Fruit fly (Drosophila melanogaster) whole organism, prepupa: ENCODE measurements around the gene MED26.

Experiments
- Blimp-1 ChIP-seq: fragments of 200-800 bp; sonication (Bioruptor generic); optimal IDR thresholded peaks from 3 replicates; lab custom pipeline; 2017; ENCODE audit warnings: missing biosample characterization, missing genetic modification characterization, mild to moderate bottlenecking, moderate library complexity, missing genetic modification reagents
- CG10631 ChIP-seq: fragments of 200-800 bp; sonication (Bioruptor generic); optimal IDR thresholded peaks from 2 replicates; lab custom pipeline; 2016; ENCODE audit warnings: missing biosample characterization, missing genetic modification characterization
- CG10669 ChIP-seq: fragments of 200-800 bp; sonication (Bioruptor generic); optimal IDR thresholded peaks from 3 replicates; lab custom pipeline; 2018; ENCODE audit warnings: missing biosample characterization, mild to moderate bottlenecking, missing genetic modification characterization, moderate library complexity
- CG15336 ChIP-seq: fragments of 200-800 bp; sonication (Bioruptor generic); IDR thresholded peaks from 2 replicates; pipeline ENCODE4 v1.3.6; 2022; ENCODE audit warnings: missing biosample characterization, missing genetic modification characterization
- CG1621 ChIP-seq: fragments of 200-800 bp; sonication (Bioruptor generic); optimal IDR thresholded peaks from 3 replicates; lab custom pipeline; 2018; ENCODE audit warnings: missing biosample characterization, mild to moderate bottlenecking, missing genetic modification characterization
- CG16779 ChIP-seq: fragments of 200-800 bp; sonication (Bioruptor generic); optimal IDR thresholded peaks from 3 replicates; lab custom pipeline; 2017; ENCODE audit warnings: missing biosample characterization, mild to moderate bottlenecking, missing genetic modification characterization
- CG3032 ChIP-seq: fragments of 200-800 bp; optimal IDR thresholded peaks from 2 replicates; lab custom pipeline; 2019; ENCODE audit warnings: missing biosample characterization, mild to moderate bottlenecking, missing genetic modification characterization, moderate library complexity
- CG31627 ChIP-seq: fragments of 200-800 bp; sonication (Bioruptor generic); optimal IDR thresholded peaks from 3 replicates; lab custom pipeline; 2016; ENCODE audit warnings: missing biosample characterization, missing genetic modification characterization
- CG34406 ChIP-seq: fragments of 200-800 bp; sonication (Bioruptor generic); optimal IDR thresholded peaks from 3 replicates; lab custom pipeline; 2016; ENCODE audit warnings: missing biosample characterization, missing genetic modification characterization
- CG3919 ChIP-seq: fragments of 200-800 bp; sonication (Bioruptor generic); optimal IDR thresholded peaks from 3 replicates; lab custom pipeline; 2016; ENCODE audit warnings: missing biosample characterization, missing genetic modification characterization
- CG6163 ChIP-seq: fragments of 200-800 bp; sonication (Bioruptor generic); IDR thresholded peaks from 3 replicates; pipeline ENCODE4 v1.3.6; 2022; ENCODE audit warnings: missing biosample characterization, missing genetic modification characterization
- CG6276 ChIP-seq: fragments of 200-800 bp; sonication (Bioruptor generic); optimal IDR thresholded peaks from 2 replicates; lab custom pipeline; 2017; ENCODE audit warnings: missing biosample characterization, mild to moderate bottlenecking, missing genetic modification characterization
- CG6808 ChIP-seq: fragments of 200-800 bp; sonication (Bioruptor generic); optimal IDR thresholded peaks from 3 replicates; lab custom pipeline; 2017; ENCODE audit warnings: missing biosample characterization, missing genetic modification characterization, mild to moderate bottlenecking, moderate library complexity, missing genetic modification reagents
- CG6854 ChIP-seq: fragments of 200-800 bp; sonication (Bioruptor generic); optimal IDR thresholded peaks from 2 replicates; lab custom pipeline; 2017; ENCODE audit warnings: missing biosample characterization, mild to moderate bottlenecking, missing genetic modification characterization
- CG7368 ChIP-seq: fragments of 200-800 bp; sonication (Bioruptor generic); optimal IDR thresholded peaks from 3 replicates; lab custom pipeline; 2016; ENCODE audit warnings: missing biosample characterization, missing genetic modification characterization
- CG8119 ChIP-seq: fragments of 200-800 bp; sonication (Bioruptor generic); IDR thresholded peaks from 3 replicates; pipeline ENCODE4 v1.3.6; 2022; ENCODE audit warnings: missing biosample characterization, missing genetic modification characterization
- CG8319 ChIP-seq: fragments of 200-800 bp; sonication (Bioruptor generic); optimal IDR thresholded peaks from 3 replicates; lab custom pipeline; 2016; ENCODE audit warnings: missing biosample characterization, missing genetic modification characterization
- CG9139 ChIP-seq: fragments of 200-800 bp; sonication (Bioruptor generic); optimal IDR thresholded peaks from 3 replicates; lab custom pipeline; 2017; ENCODE audit warnings: missing biosample characterization, mild to moderate bottlenecking, missing genetic modification characterization
- Eip75B ChIP-seq: fragments of 200-800 bp; sonication (Bioruptor generic); optimal IDR thresholded peaks from 3 replicates; lab custom pipeline; 2016; ENCODE audit warnings: missing biosample characterization, missing genetic modification characterization
- Eip78C ChIP-seq: fragments of 200-800 bp; sonication (Bioruptor generic); peaks from one replicate; lab custom pipeline; 2016; ENCODE audit warnings: missing biosample characterization, missing genetic modification characterization
- Eip93F ChIP-seq: fragments of 200-800 bp; sonication (Bioruptor generic); optimal IDR thresholded peaks from 2 replicates; lab custom pipeline; 2016; ENCODE audit warnings: missing biosample characterization, mild to moderate bottlenecking, missing genetic modification characterization
- Ets21C ChIP-seq: fragments of 200-800 bp; sonication (Bioruptor generic); optimal IDR thresholded peaks from 3 replicates; lab custom pipeline; 2016; ENCODE audit warnings: missing biosample characterization, missing genetic modification characterization
- Ets96B ChIP-seq: fragments of 200-800 bp; optimal IDR thresholded peaks from 2 replicates; lab custom pipeline; 2019; ENCODE audit warnings: missing biosample characterization, mild to moderate bottlenecking, missing genetic modification characterization, moderate library complexity
- Hr38 ChIP-seq: sonication (Bioruptor generic); optimal IDR thresholded peaks from 2 replicates; lab custom pipeline; 2016; ENCODE audit warnings: missing biosample characterization, missing genetic modification characterization
- Hr39 ChIP-seq: fragments of 200-800 bp; sonication (Bioruptor generic); optimal IDR thresholded peaks from 2 replicates; lab custom pipeline; 2016; ENCODE audit warnings: missing biosample characterization, missing genetic modification characterization
- Hr4 ChIP-seq: fragments of 200-800 bp; sonication (Bioruptor generic); optimal IDR thresholded peaks from 3 replicates; lab custom pipeline; 2016; ENCODE audit warnings: missing biosample characterization, missing genetic modification characterization
- Met ChIP-seq: fragments of 200-800 bp; sonication (Bioruptor generic); optimal IDR thresholded peaks from 3 replicates; lab custom pipeline; 2016; ENCODE audit warnings: missing biosample characterization, missing genetic modification characterization
- OdsH ChIP-seq: fragments of 200-800 bp; sonication (Bioruptor generic); optimal IDR thresholded peaks from 3 replicates; lab custom pipeline; 2016; ENCODE audit warnings: missing biosample characterization, missing genetic modification characterization
- Smox ChIP-seq: fragments of 200-800 bp; sonication (Bioruptor generic); optimal IDR thresholded peaks from 3 replicates; lab custom pipeline; 2016; ENCODE audit warnings: missing biosample characterization, missing genetic modification characterization
- Sox102F ChIP-seq: fragments of 200-800 bp; sonication (Bioruptor generic); optimal IDR thresholded peaks from 2 replicates; lab custom pipeline; 2016; ENCODE audit warnings: missing biosample characterization, mild to moderate bottlenecking, missing genetic modification characterization
- Sox14 ChIP-seq: fragments of 200-800 bp; sonication (Bioruptor generic); optimal IDR thresholded peaks from 3 replicates; lab custom pipeline; 2016; ENCODE audit warnings: missing biosample characterization, missing genetic modification characterization
- acj6 ChIP-seq: fragments of 200-800 bp; sonication (Bioruptor generic); optimal IDR thresholded peaks from 3 replicates; lab custom pipeline; 2016; ENCODE audit warnings: missing biosample characterization, missing genetic modification characterization
- cyc ChIP-seq: fragments of 200-800 bp; sonication (Bioruptor generic); optimal IDR thresholded peaks from 3 replicates; lab custom pipeline; 2016; ENCODE audit warnings: missing biosample characterization, missing genetic modification characterization
- dac ChIP-seq: fragments of 200-800 bp; sonication (Bioruptor generic); optimal IDR thresholded peaks from 2 replicates; lab custom pipeline; 2017; ENCODE audit warnings: missing biosample characterization, mild to moderate bottlenecking, missing genetic modification characterization
- dsx ChIP-seq: fragments of 200-800 bp; optimal IDR thresholded peaks from 3 replicates; lab custom pipeline; 2019; ENCODE audit warnings: missing biosample characterization, mild to moderate bottlenecking, missing genetic modification characterization, moderate library complexity; ENCODE audit not compliant: poor library complexity, severe bottlenecking
- eg ChIP-seq: fragments of 200-800 bp; sonication (Bioruptor generic); IDR thresholded peaks from 3 replicates; pipeline ENCODE4 v1.3.6; 2022; ENCODE audit warnings: missing biosample characterization, missing genetic modification characterization
- esn ChIP-seq: fragments of 200-800 bp; sonication (Bioruptor generic); optimal IDR thresholded peaks from 2 replicates; lab custom pipeline; 2016; ENCODE audit warnings: missing biosample characterization, mild to moderate bottlenecking, missing genetic modification characterization, moderate library complexity
- fd59A ChIP-seq: fragments of 200-800 bp; sonication (Bioruptor generic); optimal IDR thresholded peaks from 2 replicates; lab custom pipeline; 2017; ENCODE audit warnings: missing biosample characterization, mild to moderate bottlenecking, missing genetic modification characterization, missing genetic modification reagents
- fkh ChIP-seq: fragments of 200-800 bp; sonication (Bioruptor generic); optimal IDR thresholded peaks from 3 replicates; lab custom pipeline; 2017; ENCODE audit warnings: missing biosample characterization, mild to moderate bottlenecking, missing genetic modification characterization, moderate library complexity
- pdm3 ChIP-seq: fragments of 200-800 bp; sonication (Bioruptor generic); optimal IDR thresholded peaks from 3 replicates; lab custom pipeline; 2016; ENCODE audit warnings: missing biosample characterization, missing genetic modification characterization
- ss ChIP-seq, 2 experiments: fragments of 200-800 bp; sonication (Bioruptor generic); optimal IDR thresholded peaks; 2 replicates in 1 of 2; 3 replicates in 1 of 2; lab custom pipeline; 2017 to 2018; ENCODE audit warnings: mild to moderate bottlenecking in 2 of 2, missing biosample characterization in 2 of 2, missing genetic modification characterization in 2 of 2, moderate library complexity in 1 of 2
- svp ChIP-seq: fragments of 200-800 bp; sonication (Bioruptor generic); peaks from one replicate; lab custom pipeline; 2016; ENCODE audit warnings: missing biosample characterization, missing genetic modification characterization
- topi ChIP-seq: fragments of 200-800 bp; sonication (Bioruptor generic); optimal IDR thresholded peaks from 3 replicates; lab custom pipeline; 2016; ENCODE audit warnings: missing biosample characterization, missing genetic modification characterization
- vri ChIP-seq: fragments of 200-800 bp; sonication (Bioruptor generic); optimal IDR thresholded peaks from 3 replicates; lab custom pipeline; 2016; ENCODE audit warnings: missing biosample characterization, mild to moderate bottlenecking, missing genetic modification characterization

MED26 gene

DNA sequence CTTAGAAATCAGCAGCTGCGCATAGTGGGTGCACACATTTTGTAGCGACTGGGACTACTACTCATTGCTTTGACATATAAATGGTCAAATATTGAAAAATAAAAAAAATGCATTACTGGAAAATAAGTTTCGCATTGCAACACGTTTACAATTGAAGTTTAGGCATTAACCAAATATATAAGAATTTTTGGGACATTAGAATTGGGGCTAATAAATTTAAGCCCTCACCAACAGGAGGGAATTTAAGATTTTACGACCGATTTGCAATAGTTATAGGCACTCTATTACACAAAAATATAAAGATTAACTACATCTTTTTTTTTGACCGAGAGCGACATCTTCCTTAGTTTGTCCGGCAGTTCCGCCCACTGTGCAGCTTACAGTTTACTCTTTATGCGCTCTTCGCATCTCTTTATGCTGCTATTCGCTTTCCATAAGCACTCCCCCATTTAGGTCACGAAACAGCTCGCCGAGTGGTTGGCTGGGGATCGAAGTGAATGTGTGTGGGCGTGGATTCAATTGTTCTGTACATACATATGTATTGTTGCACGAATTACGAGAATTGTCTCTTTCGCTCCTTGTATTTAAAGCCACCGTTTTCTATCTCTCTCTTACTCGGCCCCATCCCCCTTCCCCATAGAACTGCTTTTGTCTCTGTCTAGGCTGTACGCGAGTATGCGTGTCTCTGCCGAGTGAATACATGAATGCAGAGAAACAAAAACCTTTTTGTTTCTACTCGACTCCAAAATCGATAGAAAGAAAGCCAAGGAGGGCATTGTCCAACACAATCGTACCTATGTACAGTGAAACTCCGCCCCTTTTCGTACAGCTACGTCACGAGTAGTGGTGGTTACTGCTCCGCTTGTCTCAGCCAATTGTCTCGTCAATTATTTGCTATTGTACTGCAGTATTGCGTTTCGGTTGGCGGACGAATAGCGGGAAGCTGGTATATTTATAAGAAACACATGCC lies 18.9 kb upstream of the MED26 start (continued):
- peak; percentile 81 for TF ChIP-seq CG10631 (GFP tag; lab: Kevin White, UChicago)
- TF ChIP-seq CG16779 (tag; lab: Kevin White, UChicago): no peak
- peak; percentile 79 for TF ChIP-seq esn (GFP tag; lab: Kevin White, UChicago)
- peak; percentile 59 for TF ChIP-seq CG31627 (GFP tag; lab: Kevin White, UChicago)
- no peak for TF ChIP-seq Eip93F (GFP tag; lab: Kevin White, UChicago)
- TF ChIP-seq topi (GFP tag; lab: Kevin White, UChicago): peak; percentile 60
- peak; percentile 75 for TF ChIP-seq Met (GFP tag; lab: Kevin White, UChicago)
- TF ChIP-seq Hr38 (GFP tag; lab: Kevin White, UChicago): no peak
- TF ChIP-seq eg (GFP tag; lab: Robert Waterston, UW): no peak
- TF ChIP-seq ss (GFP tag; optimal IDR thresholded peaks at IDR 0.05; lab: Kevin White, UChicago): peak in 1 of 2 experiments; percentile 53

DNA sequence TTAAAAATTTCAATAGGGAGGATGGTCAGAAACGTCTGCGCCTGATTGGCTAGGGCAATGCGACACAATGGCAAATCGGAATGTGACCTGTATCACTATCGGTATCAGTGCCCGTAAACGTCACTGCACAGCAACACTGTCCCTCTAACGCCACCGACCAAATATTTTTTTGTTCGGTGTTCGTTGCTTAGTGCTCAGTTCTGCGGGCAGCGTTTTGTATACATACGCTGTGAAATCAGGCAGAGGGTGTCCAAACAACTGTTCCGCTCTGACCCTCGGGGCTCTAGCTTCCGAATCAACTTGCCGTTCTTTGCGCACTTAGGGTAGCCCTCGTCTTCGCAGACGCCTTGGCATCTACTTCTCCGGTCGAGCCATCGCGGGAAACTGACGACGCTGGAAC lies 18.2 kb upstream of the MED26 start:
- TF ChIP-seq OdsH (no peak), cyc (GFP tag; lab: Kevin White, UChicago) (no peak), CG8119 (no peak), Hr4 (GFP tag; lab: Kevin White, UChicago) (no peak), CG1621 (tag; lab: Kevin White, UChicago) (no peak), CG6808 (no peak), Hr39 (no peak), Eip93F (GFP tag; lab: Kevin White, UChicago) (no peak), Blimp-1 (GFP tag; lab: Kevin White, UChicago) (no peak), Smox (no peak), CG6163 (GFP tag; lab: Robert Waterston, UW) (no peak), CG3919 (GFP tag; lab: Kevin White, UChicago) (no peak)

DNA sequence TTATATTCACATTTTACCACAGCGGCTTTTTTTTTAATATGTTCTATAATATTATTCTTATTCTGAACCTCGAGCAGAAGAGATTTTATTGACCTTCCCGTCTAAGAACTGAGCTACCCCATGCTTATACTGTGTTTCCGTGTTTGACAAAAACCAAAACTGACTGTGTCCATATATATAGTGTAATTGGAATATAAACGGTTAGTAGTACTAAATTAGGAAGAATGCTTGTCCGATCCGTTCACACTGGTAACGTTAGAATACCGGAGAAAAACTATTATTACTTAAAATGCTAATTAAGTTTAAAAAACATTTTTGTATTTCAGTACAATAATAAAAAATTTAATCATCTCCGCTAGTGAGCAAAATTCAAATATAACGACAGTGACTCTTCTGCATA lies 428 bp downstream of the MED26 start:
- TF ChIP-seq CG6276 (GFP tag; lab: Kevin White, UChicago) (no peak), dac (GFP tag; lab: Kevin White, UChicago) (no peak), ss (GFP tag; optimal IDR thresholded peaks at IDR 0.05; lab: Kevin White, UChicago) (no peak), CG6808 (no peak), CG3032 (tag; lab: Kevin White, UChicago) (peak; percentile 12), Eip78C (peak; percentile 18), CG3919 (GFP tag; lab: Kevin White, UChicago) (no peak), Sox14 (no peak), dsx (GFP tag; lab: Kevin White, UChicago) (no peak), acj6 (GFP tag; lab: Kevin White, UChicago) (no peak), Hr38 (GFP tag; lab: Kevin White, UChicago) (no peak), CG9139 (GFP tag; lab: Kevin White, UChicago) (no peak), Ets96B (tag; lab: Kevin White, UChicago) (no peak), Sox102F (GFP tag; lab: Kevin White, UChicago) (no peak), CG15336 (GFP tag; lab: Robert Waterston, UW) (no peak), vri (no peak), svp (GFP tag; lab: Kevin White, UChicago) (no peak)

DNA sequence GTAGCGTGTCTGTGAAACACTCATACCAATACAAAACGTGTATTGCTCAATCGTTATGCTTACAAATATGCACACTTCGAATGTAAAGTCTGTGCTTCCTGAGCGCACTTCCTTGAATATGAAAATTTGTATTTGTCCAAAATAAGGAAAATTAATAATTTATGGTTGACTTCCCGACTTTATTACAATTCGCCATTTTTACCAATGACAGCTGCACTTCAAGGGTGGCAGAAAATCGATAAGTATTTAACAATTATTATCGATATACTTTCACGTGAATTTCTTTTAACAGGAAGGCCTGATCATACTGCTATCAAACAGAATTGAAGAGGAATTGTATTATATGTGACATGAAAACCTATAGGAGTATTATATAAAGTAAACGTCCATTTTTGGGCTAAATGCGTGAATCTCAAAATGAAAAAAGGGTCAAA lies 1.4 kb downstream of the MED26 start:
- no peak for TF ChIP-seq Eip75B (GFP tag; lab: Kevin White, UChicago)
- TF ChIP-seq CG10669 (GFP tag; lab: Kevin White, UChicago): no peak
- TF ChIP-seq CG6808: no peak
- TF ChIP-seq CG6163 (GFP tag; lab: Robert Waterston, UW): no peak
- no peak for TF ChIP-seq CG3919 (GFP tag; lab: Kevin White, UChicago)
- TF ChIP-seq Ets21C (GFP tag; lab: Kevin White, UChicago): peak; percentile 14
- no peak for TF ChIP-seq dac (GFP tag; lab: Kevin White, UChicago)
- no peak for TF ChIP-seq CG6854 (GFP tag; lab: Kevin White, UChicago)
- TF ChIP-seq CG7368: no peak
- TF ChIP-seq CG31627 (GFP tag; lab: Kevin White, UChicago): no peak
- TF ChIP-seq CG34406: no peak
- no peak for TF ChIP-seq fkh
- TF ChIP-seq fd59A: no peak
- no peak for TF ChIP-seq CG9139 (GFP tag; lab: Kevin White, UChicago)
- no peak for TF ChIP-seq CG15336 (GFP tag; lab: Robert Waterston, UW)
- no peak for TF ChIP-seq Sox14
- TF ChIP-seq CG8319 (GFP tag; lab: Kevin White, UChicago): peak; percentile 0
- TF ChIP-seq pdm3 (GFP tag; lab: Kevin White, UChicago): no peak
